Fruit fly (Drosophila melanogaster): Measurements from ENCODE around the gene CG12170.

DNA sequence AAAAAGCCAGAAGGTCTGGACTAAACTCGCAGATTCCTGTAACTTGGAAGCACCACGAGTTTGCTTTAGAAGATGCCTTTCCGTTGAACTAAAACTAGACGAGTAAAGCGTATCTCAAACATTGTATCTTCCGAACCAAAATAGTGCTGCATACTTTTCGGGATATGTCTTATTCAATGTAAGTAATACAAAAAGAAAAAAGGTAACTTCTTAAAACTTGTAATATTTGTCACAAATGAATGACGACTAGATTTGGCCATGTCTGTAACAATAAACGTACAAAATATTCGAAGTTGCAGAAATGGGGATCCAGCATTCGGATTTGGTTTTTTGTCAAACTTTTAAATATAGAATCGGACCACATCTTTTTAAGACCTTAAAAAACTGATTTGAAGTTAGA lies 42.2 kb upstream of the CG12170 start:
- TF ChIP-seq usp (GFP tag; optimal IDR thresholded peaks at IDR 0.05) (no peak), CG8478 (optimal IDR thresholded peaks at IDR 0.05) (no peak)

Measured in whole organism.